Fruit fly (Drosophila melanogaster) whole organism, prepupa: Measurements from ENCODE around the gene CG46439.
A peak's percentile ranks its signal among the peaks of the same experiment; 100 is the strongest.

Experiments
- Blimp-1 ChIP-seq: fragments of 200-800 bp; sonication (Bioruptor generic); optimal IDR thresholded peaks from 3 replicates; lab custom pipeline; 2017; ENCODE audit warnings: missing biosample characterization, missing genetic modification characterization, mild to moderate bottlenecking, moderate library complexity, missing genetic modification reagents
- CG10669 ChIP-seq: fragments of 200-800 bp; sonication (Bioruptor generic); optimal IDR thresholded peaks from 3 replicates; lab custom pipeline; 2018; ENCODE audit warnings: missing biosample characterization, mild to moderate bottlenecking, missing genetic modification characterization, moderate library complexity
- CG11294 ChIP-seq: fragments of 200-800 bp; sonication (Bioruptor generic); IDR thresholded peaks from 2 replicates; pipeline ENCODE4 v1.3.6; 2022; ENCODE audit warnings: missing biosample characterization, missing genetic modification characterization
- CG11762 ChIP-seq: fragments of 200-800 bp; sonication (Bioruptor generic); optimal IDR thresholded peaks from 3 replicates; lab custom pipeline; 2016; ENCODE audit warnings: missing biosample characterization, missing genetic modification characterization; ENCODE audit not compliant: insufficient read depth
- CG11902 ChIP-seq: fragments of 200-800 bp; sonication (Bioruptor generic); optimal IDR thresholded peaks from 3 replicates; lab custom pipeline; 2016; ENCODE audit warnings: missing biosample characterization, missing genetic modification characterization
- CG15336 ChIP-seq: fragments of 200-800 bp; sonication (Bioruptor generic); IDR thresholded peaks from 2 replicates; pipeline ENCODE4 v1.3.6; 2022; ENCODE audit warnings: missing biosample characterization, missing genetic modification characterization
- CG16779 ChIP-seq: fragments of 200-800 bp; sonication (Bioruptor generic); optimal IDR thresholded peaks from 3 replicates; lab custom pipeline; 2017; ENCODE audit warnings: missing biosample characterization, mild to moderate bottlenecking, missing genetic modification characterization
- CG3032 ChIP-seq: fragments of 200-800 bp; optimal IDR thresholded peaks from 2 replicates; lab custom pipeline; 2019; ENCODE audit warnings: missing biosample characterization, mild to moderate bottlenecking, missing genetic modification characterization, moderate library complexity
- CG31627 ChIP-seq: fragments of 200-800 bp; sonication (Bioruptor generic); optimal IDR thresholded peaks from 3 replicates; lab custom pipeline; 2016; ENCODE audit warnings: missing biosample characterization, missing genetic modification characterization
- CG34406 ChIP-seq: fragments of 200-800 bp; sonication (Bioruptor generic); optimal IDR thresholded peaks from 3 replicates; lab custom pipeline; 2016; ENCODE audit warnings: missing biosample characterization, missing genetic modification characterization
- CG3919 ChIP-seq: fragments of 200-800 bp; sonication (Bioruptor generic); optimal IDR thresholded peaks from 3 replicates; lab custom pipeline; 2016; ENCODE audit warnings: missing biosample characterization, missing genetic modification characterization
- CG6163 ChIP-seq: fragments of 200-800 bp; sonication (Bioruptor generic); IDR thresholded peaks from 3 replicates; pipeline ENCODE4 v1.3.6; 2022; ENCODE audit warnings: missing biosample characterization, missing genetic modification characterization
- CG6276 ChIP-seq: fragments of 200-800 bp; sonication (Bioruptor generic); optimal IDR thresholded peaks from 2 replicates; lab custom pipeline; 2017; ENCODE audit warnings: missing biosample characterization, mild to moderate bottlenecking, missing genetic modification characterization
- CG6792 ChIP-seq: fragments of 200-800 bp; sonication (Bioruptor generic); optimal IDR thresholded peaks from 3 replicates; lab custom pipeline; 2016; ENCODE audit warnings: missing biosample characterization, missing genetic modification characterization
- CG6808 ChIP-seq: fragments of 200-800 bp; sonication (Bioruptor generic); optimal IDR thresholded peaks from 3 replicates; lab custom pipeline; 2017; ENCODE audit warnings: missing biosample characterization, missing genetic modification characterization, mild to moderate bottlenecking, moderate library complexity, missing genetic modification reagents
- CG6854 ChIP-seq: fragments of 200-800 bp; sonication (Bioruptor generic); optimal IDR thresholded peaks from 2 replicates; lab custom pipeline; 2017; ENCODE audit warnings: missing biosample characterization, mild to moderate bottlenecking, missing genetic modification characterization
- CG7368 ChIP-seq: fragments of 200-800 bp; sonication (Bioruptor generic); optimal IDR thresholded peaks from 3 replicates; lab custom pipeline; 2016; ENCODE audit warnings: missing biosample characterization, missing genetic modification characterization
- CG8319 ChIP-seq: fragments of 200-800 bp; sonication (Bioruptor generic); optimal IDR thresholded peaks from 3 replicates; lab custom pipeline; 2016; ENCODE audit warnings: missing biosample characterization, missing genetic modification characterization
- Eip75B ChIP-seq: fragments of 200-800 bp; sonication (Bioruptor generic); optimal IDR thresholded peaks from 3 replicates; lab custom pipeline; 2016; ENCODE audit warnings: missing biosample characterization, missing genetic modification characterization
- Eip78C ChIP-seq: fragments of 200-800 bp; sonication (Bioruptor generic); peaks from one replicate; lab custom pipeline; 2016; ENCODE audit warnings: missing biosample characterization, missing genetic modification characterization
- Eip93F ChIP-seq: fragments of 200-800 bp; sonication (Bioruptor generic); optimal IDR thresholded peaks from 2 replicates; lab custom pipeline; 2016; ENCODE audit warnings: missing biosample characterization, mild to moderate bottlenecking, missing genetic modification characterization
- Ets21C ChIP-seq: fragments of 200-800 bp; sonication (Bioruptor generic); optimal IDR thresholded peaks from 3 replicates; lab custom pipeline; 2016; ENCODE audit warnings: missing biosample characterization, missing genetic modification characterization
- Ets96B ChIP-seq: fragments of 200-800 bp; optimal IDR thresholded peaks from 2 replicates; lab custom pipeline; 2019; ENCODE audit warnings: missing biosample characterization, mild to moderate bottlenecking, missing genetic modification characterization, moderate library complexity
- Gug ChIP-seq: fragments of 200-800 bp; sonication (Bioruptor generic); IDR thresholded peaks from 2 replicates; pipeline ENCODE4 v1.3.6; 2022; ENCODE audit warnings: missing biosample characterization, missing genetic modification characterization
- Hr38 ChIP-seq: sonication (Bioruptor generic); optimal IDR thresholded peaks from 2 replicates; lab custom pipeline; 2016; ENCODE audit warnings: missing biosample characterization, missing genetic modification characterization
- Hr4 ChIP-seq: fragments of 200-800 bp; sonication (Bioruptor generic); optimal IDR thresholded peaks from 3 replicates; lab custom pipeline; 2016; ENCODE audit warnings: missing biosample characterization, missing genetic modification characterization
- Lpt ChIP-seq: fragments of 200-800 bp; sonication (Bioruptor generic); optimal IDR thresholded peaks from 3 replicates; lab custom pipeline; 2016; ENCODE audit warnings: missing biosample characterization, missing genetic modification characterization
- Met ChIP-seq: fragments of 200-800 bp; sonication (Bioruptor generic); optimal IDR thresholded peaks from 3 replicates; lab custom pipeline; 2016; ENCODE audit warnings: missing biosample characterization, missing genetic modification characterization
- OdsH ChIP-seq: fragments of 200-800 bp; sonication (Bioruptor generic); optimal IDR thresholded peaks from 3 replicates; lab custom pipeline; 2016; ENCODE audit warnings: missing biosample characterization, missing genetic modification characterization
- Smox ChIP-seq: fragments of 200-800 bp; sonication (Bioruptor generic); optimal IDR thresholded peaks from 3 replicates; lab custom pipeline; 2016; ENCODE audit warnings: missing biosample characterization, missing genetic modification characterization
- Sox14 ChIP-seq: fragments of 200-800 bp; sonication (Bioruptor generic); optimal IDR thresholded peaks from 3 replicates; lab custom pipeline; 2016; ENCODE audit warnings: missing biosample characterization, missing genetic modification characterization
- Sox15 ChIP-seq: fragments of 200-800 bp; sonication (Bioruptor generic); optimal IDR thresholded peaks from 3 replicates; lab custom pipeline; 2016; ENCODE audit warnings: missing biosample characterization, missing genetic modification characterization
- acj6 ChIP-seq: fragments of 200-800 bp; sonication (Bioruptor generic); optimal IDR thresholded peaks from 3 replicates; lab custom pipeline; 2016; ENCODE audit warnings: missing biosample characterization, missing genetic modification characterization
- cyc ChIP-seq: fragments of 200-800 bp; sonication (Bioruptor generic); optimal IDR thresholded peaks from 3 replicates; lab custom pipeline; 2016; ENCODE audit warnings: missing biosample characterization, missing genetic modification characterization
- dac ChIP-seq: fragments of 200-800 bp; sonication (Bioruptor generic); optimal IDR thresholded peaks from 2 replicates; lab custom pipeline; 2017; ENCODE audit warnings: missing biosample characterization, mild to moderate bottlenecking, missing genetic modification characterization
- eg ChIP-seq: fragments of 200-800 bp; sonication (Bioruptor generic); IDR thresholded peaks from 3 replicates; pipeline ENCODE4 v1.3.6; 2022; ENCODE audit warnings: missing biosample characterization, missing genetic modification characterization
- fd59A ChIP-seq: fragments of 200-800 bp; sonication (Bioruptor generic); optimal IDR thresholded peaks from 2 replicates; lab custom pipeline; 2017; ENCODE audit warnings: missing biosample characterization, mild to moderate bottlenecking, missing genetic modification characterization, missing genetic modification reagents
- fd85E ChIP-seq: fragments of 200-800 bp; sonication (Bioruptor generic); optimal IDR thresholded peaks from 3 replicates; lab custom pipeline; 2016; ENCODE audit warnings: missing biosample characterization, missing genetic modification characterization
- lz ChIP-seq: fragments of 200-800 bp; sonication (Bioruptor generic); optimal IDR thresholded peaks from 3 replicates; lab custom pipeline; 2016; ENCODE audit warnings: missing biosample characterization, missing genetic modification characterization
- net ChIP-seq: fragments of 200-800 bp; sonication (Bioruptor generic); optimal IDR thresholded peaks from 3 replicates; lab custom pipeline; 2016; ENCODE audit warnings: missing biosample characterization, missing genetic modification characterization
- pdm3 ChIP-seq: fragments of 200-800 bp; sonication (Bioruptor generic); optimal IDR thresholded peaks from 3 replicates; lab custom pipeline; 2016; ENCODE audit warnings: missing biosample characterization, missing genetic modification characterization
- spab ChIP-seq: fragments of 200-800 bp; sonication (Bioruptor generic); optimal IDR thresholded peaks from 2 replicates; lab custom pipeline; 2017; ENCODE audit warnings: missing biosample characterization, mild to moderate bottlenecking, missing genetic modification characterization, missing genetic modification reagents
- ss ChIP-seq, 2 experiments: fragments of 200-800 bp; sonication (Bioruptor generic); optimal IDR thresholded peaks; 2 replicates in 1 of 2; 3 replicates in 1 of 2; lab custom pipeline; 2017 to 2018; ENCODE audit warnings: mild to moderate bottlenecking in 2 of 2, missing biosample characterization in 2 of 2, missing genetic modification characterization in 2 of 2, moderate library complexity in 1 of 2
- svp ChIP-seq: fragments of 200-800 bp; sonication (Bioruptor generic); peaks from one replicate; lab custom pipeline; 2016; ENCODE audit warnings: missing biosample characterization, missing genetic modification characterization
- vri ChIP-seq: fragments of 200-800 bp; sonication (Bioruptor generic); optimal IDR thresholded peaks from 3 replicates; lab custom pipeline; 2016; ENCODE audit warnings: missing biosample characterization, mild to moderate bottlenecking, missing genetic modification characterization

Gene CG46439

dm6 chr3L:11113198-11114197 is 17.5 kb upstream of the CG46439 start, which contains the start of gene Sod1 (continued):
- TF ChIP-seq eg (GFP tag; lab: Robert Waterston, UW) (no peak; the same call in 2 of the 3 replicates), Sox14 (GFP tag; lab: Kevin White, UChicago) (peak; percentile 58), ss (GFP tag; optimal IDR thresholded peaks at IDR 0.05; lab: Kevin White, UChicago) (peak; percentile 92 to 93), CG3919 (GFP tag; lab: Kevin White, UChicago) (no peak), CG8319 (GFP tag; lab: Kevin White, UChicago) (no peak), spab (GFP tag; lab: Kevin White, UChicago) (peak; percentile 66), Hr4 (GFP tag; lab: Kevin White, UChicago) (peak; percentile 59), Sox15 (GFP tag; lab: Kevin White, UChicago) (no peak), svp (GFP tag; lab: Kevin White, UChicago) (peak; percentile 99), CG11902 (GFP tag; lab: Kevin White, UChicago) (no peak), CG3032 (tag; lab: Kevin White, UChicago) (no peak), fd59A (GFP tag; lab: Kevin White, UChicago) (no peak), Lpt (GFP tag; lab: Kevin White, UChicago) (peak; percentile 19), Ets21C (GFP tag; lab: Kevin White, UChicago) (no peak), CG31627 (GFP tag; lab: Kevin White, UChicago) (peak; percentile 3), OdsH (GFP tag; lab: Kevin White, UChicago) (no peak), Eip78C (peak; percentile 79), Blimp-1 (GFP tag; lab: Kevin White, UChicago) (peak; percentile 40), CG6163 (GFP tag; lab: Robert Waterston, UW) (no peak), CG34406 (no peak), pdm3 (GFP tag; lab: Kevin White, UChicago) (no peak), Hr38 (GFP tag; lab: Kevin White, UChicago) (no peak), Smox (GFP tag; lab: Kevin White, UChicago) (no peak), Gug (no peak; the same call in 1 of the 2 replicates), Met (no peak), net (GFP tag; lab: Kevin White, UChicago) (no peak), CG16779 (peak; percentile 60), acj6 (GFP tag; lab: Kevin White, UChicago) (no peak), Eip93F (GFP tag; lab: Kevin White, UChicago) (peak; percentile 5), CG7368 (GFP tag; lab: Kevin White, UChicago) (no peak), CG11294 (no peak), CG6792 (GFP tag; lab: Kevin White, UChicago) (no peak), dac (GFP tag; lab: Kevin White, UChicago) (no peak), CG15336 (GFP tag; lab: Robert Waterston, UW) (peak; percentile 48; the same call in 1 of the 2 replicates), Ets96B (tag; lab: Kevin White, UChicago) (peak; percentile 26), CG11762 (peak; percentile 34)
- TF ChIP-seq, all 60 proteins: peak for 24

dm6 chr3L:11112427-11112826 is 16.4 kb upstream of the CG46439 start:
- TF ChIP-seq cyc (GFP tag; lab: Kevin White, UChicago) (no peak), fd85E (no peak), net (GFP tag; lab: Kevin White, UChicago) (no peak), CG6808 (GFP tag; lab: Kevin White, UChicago) (no peak), CG8319 (GFP tag; lab: Kevin White, UChicago) (no peak), lz (no peak), Met (no peak), CG6792 (GFP tag; lab: Kevin White, UChicago) (no peak), CG16779 (no peak), spab (GFP tag; lab: Kevin White, UChicago) (no peak), CG10669 (no peak), CG6276 (GFP tag; lab: Kevin White, UChicago) (no peak), vri (no peak), Eip75B (GFP tag; lab: Kevin White, UChicago) (no peak), CG6163 (GFP tag; lab: Robert Waterston, UW) (no peak), Eip93F (GFP tag; lab: Kevin White, UChicago) (no peak), CG6854 (no peak), pdm3 (GFP tag; lab: Kevin White, UChicago) (no peak)
